Worm (Caenorhabditis elegans) whole organism, L4 larva: ENCODE measurements around the gene fipr-25.

ENCODE experiments used
- F10B5.3 ChIP-seq: sonication (generic microtip); optimal IDR thresholded peaks from 2 replicates; lab custom pipeline; 2016; ENCODE audit warnings: mild to moderate bottlenecking, missing genetic modification characterization, missing compliant biosample characterization
- ceh-44 ChIP-seq: fragments of 200-800 bp; sonication (Bioruptor generic); IDR thresholded peaks from 2 replicates; pipeline ENCODE4 v1.3.6; 2022; ENCODE audit warnings: missing genetic modification reagents, missing genetic modification characterization, missing compliant biosample characterization
- cey-2 ChIP-seq: sonication (generic microtip); optimal IDR thresholded peaks from 3 replicates; lab custom pipeline; 2017; ENCODE audit warnings: missing genetic modification characterization, mild to moderate bottlenecking, missing compliant biosample characterization, antibody characterized with exemption, borderline replicate concordance; ENCODE audit not compliant: insufficient read depth
- lin-13 ChIP-seq: fragments of 150-350 bp; optimal IDR thresholded peaks from 2 replicates; lab custom pipeline; 2014; ENCODE audit warnings: missing biosample characterization, missing genetic modification reagents, missing genetic modification characterization
- nhr-48 ChIP-seq: sonication (generic microtip); optimal IDR thresholded peaks from 2 replicates; lab custom pipeline; 2016; ENCODE audit warnings: mild to moderate bottlenecking, missing genetic modification characterization, missing compliant biosample characterization
- nhr-77 ChIP-seq: fragments of 150-350 bp; optimal IDR thresholded peaks from 2 replicates; lab custom pipeline; 2014; ENCODE audit warnings: missing biosample characterization, missing genetic modification characterization
- pqm-1 ChIP-seq: sonication (generic microtip); optimal IDR thresholded peaks from 2 replicates; lab custom pipeline; 2017; ENCODE audit warnings: missing biosample characterization, missing genetic modification characterization
- saeg-2 ChIP-seq: fragments of 200-800 bp; sonication (Bioruptor generic); IDR thresholded peaks from 2 replicates; pipeline ENCODE4 v1.3.6; 2022; ENCODE audit warnings: missing genetic modification reagents, missing genetic modification characterization, missing compliant biosample characterization
- sdz-12 ChIP-seq: fragments of 200-800 bp; sonication (Bioruptor generic); optimal IDR thresholded peaks from 2 replicates; lab custom pipeline; 2018; ENCODE audit warnings: mild to moderate bottlenecking, missing genetic modification characterization, missing compliant biosample characterization
- spr-3 ChIP-seq: fragments of 200-800 bp; sonication (Bioruptor generic); optimal IDR thresholded peaks from 2 replicates; lab custom pipeline; 2018; ENCODE audit warnings: mild to moderate bottlenecking, missing genetic modification characterization, missing compliant biosample characterization
- zag-1 ChIP-seq: fragments of 150-350 bp; optimal IDR thresholded peaks from 2 replicates; lab custom pipeline; 2014; ENCODE audit warnings: missing biosample characterization, missing genetic modification characterization
- zfp-2 ChIP-seq: sonication (generic microtip); optimal IDR thresholded peaks from 2 replicates; lab custom pipeline; 2016; ENCODE audit warnings: mild to moderate bottlenecking, missing genetic modification characterization, missing compliant biosample characterization

DNA sequence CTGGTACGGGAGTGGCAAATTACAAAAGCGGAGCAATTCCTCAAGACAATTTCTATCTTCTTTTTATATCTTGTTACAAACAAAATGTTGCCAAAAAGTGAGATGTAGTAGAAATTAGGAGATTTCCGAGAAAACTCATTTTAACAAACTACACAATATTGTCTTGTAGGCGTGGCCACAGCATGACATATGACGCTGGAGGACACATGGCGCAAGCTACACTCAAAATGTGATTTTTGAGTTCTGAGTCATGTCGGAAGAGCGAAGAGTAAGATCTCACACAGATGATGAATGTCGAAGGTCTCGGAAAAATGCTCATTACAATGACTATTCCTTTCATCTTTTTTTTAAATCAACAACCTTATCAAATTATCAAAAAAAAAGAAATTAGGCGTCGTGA lies 4.2 kb downstream of the fipr-25 start, which contains the start of gene Y40B10B.1:
- no peak for TF ChIP-seq cey-2 (tag; lab: Kevin White, UChicago)
- TF ChIP-seq ceh-44 (GFP tag; lab: Robert Waterston, UW), result no peak
- TF ChIP-seq nhr-48, result no peak
- TF ChIP-seq sdz-12 (GFP tag; lab: Kevin White, UChicago), result no peak
- TF ChIP-seq pqm-1, result no peak
- no peak for TF ChIP-seq lin-13
- TF ChIP-seq saeg-2 (GFP tag; lab: Robert Waterston, UW), result no peak
- TF ChIP-seq nhr-77, result no peak
- no peak for TF ChIP-seq F10B5.3 (tag; lab: Kevin White, UChicago)
- no peak for TF ChIP-seq spr-3
- no peak for TF ChIP-seq zag-1
- no peak for TF ChIP-seq zfp-2 (tag; lab: Kevin White, UChicago)
